Worm (Caenorhabditis elegans) whole organism, L3 larva: ENCODE results near the gene C51E3.6.

Source experiments
- R02D3.7 ChIP-seq: fragments of 150-350 bp; optimal IDR thresholded peaks from 2 replicates; lab custom pipeline; 2014; ENCODE audit warnings: missing biosample characterization, missing genetic modification characterization
- ZK546.5 ChIP-seq: sonication (generic microtip); optimal IDR thresholded peaks from 2 replicates; lab custom pipeline; 2017; ENCODE audit warnings: missing biosample characterization, missing genetic modification characterization
- aly-2 ChIP-seq: fragments of 150-350 bp; optimal IDR thresholded peaks from 2 replicates; lab custom pipeline; 2014; ENCODE audit warnings: missing biosample characterization, missing genetic modification characterization
- ceh-16 ChIP-seq: sonication (generic microtip); optimal IDR thresholded peaks from 2 replicates; lab custom pipeline; 2017; ENCODE audit warnings: missing biosample characterization, missing genetic modification characterization
- ceh-28 ChIP-seq: fragments of 150-350 bp; optimal IDR thresholded peaks from 2 replicates; lab custom pipeline; 2014; ENCODE audit warnings: missing biosample characterization, missing genetic modification reagents, missing genetic modification characterization
- ceh-82 ChIP-seq: fragments of 150-350 bp; optimal IDR thresholded peaks from 2 replicates; lab custom pipeline; 2014; ENCODE audit warnings: missing biosample characterization, missing genetic modification characterization
- ceh-9 ChIP-seq: sonication (generic microtip); optimal IDR thresholded peaks from 2 replicates; lab custom pipeline; 2018; ENCODE audit warnings: missing biosample characterization, missing genetic modification characterization
- egl-27 ChIP-seq: sonication (generic microtip); optimal IDR thresholded peaks from 4 replicates; lab custom pipeline; 2017; ENCODE audit warnings: missing biosample characterization, missing genetic modification reagents, missing genetic modification characterization
- egl-5 ChIP-seq: fragments of 150-350 bp; optimal IDR thresholded peaks from 2 replicates; lab custom pipeline; 2017; ENCODE audit warnings: missing biosample characterization, missing genetic modification reagents, missing genetic modification characterization, inconsistent platforms
- elt-1 ChIP-seq: fragments of 150-350 bp; optimal IDR thresholded peaks from 2 replicates; lab custom pipeline; 2014; ENCODE audit warnings: missing biosample characterization, missing genetic modification characterization
- elt-2 ChIP-seq: sonication (generic microtip); optimal IDR thresholded peaks from 2 replicates; lab custom pipeline; 2016; ENCODE audit warnings: missing genetic modification reagents, mild to moderate bottlenecking, missing genetic modification characterization, missing compliant biosample characterization
- elt-3 ChIP-seq, 3 experiments: fragments of 150-350 bp in 1 of 3; sonication (generic microtip) in 2 of 3; optimal IDR thresholded peaks; 2 replicates in 2 of 3; 4 replicates in 1 of 3; lab custom pipeline; 2014 to 2017; ENCODE audit warnings: missing biosample characterization in 3 of 3, missing genetic modification characterization in 3 of 3
- eor-1 ChIP-seq, 2 experiments: fragments of 150-350 bp; optimal IDR thresholded peaks; 2 replicates each; lab custom pipeline; 2014 to 2018; ENCODE audit warnings: missing biosample characterization in 2 of 2, missing genetic modification characterization in 2 of 2
- fos-1 ChIP-seq: fragments of 150-350 bp; optimal IDR thresholded peaks from 2 replicates; lab custom pipeline; 2014; ENCODE audit warnings: missing biosample characterization, missing genetic modification characterization
- lin-15B ChIP-seq: fragments of 150-350 bp; optimal IDR thresholded peaks from 2 replicates; lab custom pipeline; 2014; ENCODE audit warnings: missing biosample characterization, missing genetic modification characterization
- mml-1 ChIP-seq: fragments of 150-350 bp; sonication (generic microtip); optimal IDR thresholded peaks from 3 replicates; lab custom pipeline; 2014; ENCODE audit warnings: missing biosample characterization, missing genetic modification characterization
- nfya-1 ChIP-seq: sonication (generic microtip); optimal IDR thresholded peaks from 2 replicates; lab custom pipeline; 2017; ENCODE audit warnings: missing genetic modification characterization, mild to moderate bottlenecking, missing compliant biosample characterization, antibody characterized with exemption, moderate library complexity; ENCODE audit not compliant: insufficient read depth
- nhr-11 ChIP-seq: fragments of 150-350 bp; optimal IDR thresholded peaks from 2 replicates; lab custom pipeline; 2014; ENCODE audit warnings: missing biosample characterization, missing genetic modification characterization
- nhr-23 ChIP-seq: fragments of 150-350 bp; optimal IDR thresholded peaks from 2 replicates; lab custom pipeline; 2014; ENCODE audit warnings: missing biosample characterization, missing genetic modification reagents, missing genetic modification characterization
- nhr-25 ChIP-seq: sonication (generic microtip); optimal IDR thresholded peaks from 2 replicates; lab custom pipeline; 2017; ENCODE audit warnings: missing biosample characterization, missing genetic modification characterization
- nhr-28 ChIP-seq: fragments of 150-350 bp; optimal IDR thresholded peaks from 2 replicates; lab custom pipeline; 2014; ENCODE audit warnings: missing biosample characterization, missing genetic modification characterization
- nhr-67 ChIP-seq: fragments of 150-350 bp; optimal IDR thresholded peaks from 2 replicates; lab custom pipeline; 2014; ENCODE audit warnings: missing biosample characterization, missing genetic modification characterization
- nhr-76 ChIP-seq: fragments of 150-350 bp; sonication (generic microtip); optimal IDR thresholded peaks from 5 replicates; lab custom pipeline; 2014; ENCODE audit warnings: missing biosample characterization, missing genetic modification characterization
- nhr-77 ChIP-seq: fragments of 150-350 bp; optimal IDR thresholded peaks from 2 replicates; lab custom pipeline; 2014; ENCODE audit warnings: missing biosample characterization, missing genetic modification characterization
- pha-4 ChIP-seq: fragments of 150-350 bp; optimal IDR thresholded peaks from 2 replicates; lab custom pipeline; 2014; ENCODE audit warnings: missing biosample characterization, missing genetic modification reagents, missing genetic modification characterization
- pqm-1 ChIP-seq: fragments of 150-350 bp; optimal IDR thresholded peaks from 2 replicates; lab custom pipeline; 2017; ENCODE audit warnings: missing biosample characterization, missing genetic modification characterization, inconsistent platforms
- sea-2 ChIP-seq: fragments of 150-350 bp; sonication (generic microtip); optimal IDR thresholded peaks from 4 replicates; lab custom pipeline; 2014; ENCODE audit warnings: missing biosample characterization, missing genetic modification reagents, missing genetic modification characterization
- skn-1 ChIP-seq: fragments of 150-350 bp; optimal IDR thresholded peaks from 2 replicates; lab custom pipeline; 2014; ENCODE audit warnings: missing biosample characterization, missing genetic modification characterization
- tbx-2 ChIP-seq: sonication (generic microtip); optimal IDR thresholded peaks from 2 replicates; lab custom pipeline; 2016; ENCODE audit warnings: mild to moderate bottlenecking, missing genetic modification characterization, missing compliant biosample characterization
- unc-39 ChIP-seq: sonication (generic microtip); optimal IDR thresholded peaks from 4 replicates; lab custom pipeline; 2017; ENCODE audit warnings: missing biosample characterization, missing genetic modification characterization
- zag-1 ChIP-seq: fragments of 150-350 bp; optimal IDR thresholded peaks from 2 replicates; lab custom pipeline; 2014; ENCODE audit warnings: missing biosample characterization, missing genetic modification characterization

The C51E3.6 gene

ce11 chrV:10166368-10166767, at the start of gene C51E3.6:
C51E3.6 (minus strand) TSS chrV:10166468.
- no peak for TF ChIP-seq nhr-76 (tag; lab: Kevin White, UChicago)
- TF ChIP-seq lin-15B = no peak
- TF ChIP-seq zag-1 = no peak
- no peak for TF ChIP-seq nhr-77 (tag; lab: Kevin White, UChicago)
- no peak for TF ChIP-seq aly-2 (tag; lab: Kevin White, UChicago)
- no peak for TF ChIP-seq nfya-1 (tag; lab: Kevin White, UChicago)
- no peak for TF ChIP-seq ZK546.5 (tag; lab: Kevin White, UChicago)
- TF ChIP-seq nhr-11 (tag; lab: Kevin White, UChicago) = no peak
- no peak for TF ChIP-seq ceh-28 (tag; lab: Kevin White, UChicago)
- TF ChIP-seq sea-2 (GFP tag; lab: Kevin White, UChicago) = no peak
- TF ChIP-seq elt-2 (tag; lab: Kevin White, UChicago) = no peak
- TF ChIP-seq eor-1 (tag; optimal IDR thresholded peaks at IDR 0.05; lab: Kevin White, UChicago) = no peak
- no peak for TF ChIP-seq ceh-82 (tag; lab: Kevin White, UChicago)
- no peak for TF ChIP-seq unc-39 (tag; lab: Kevin White, UChicago)
- TF ChIP-seq tbx-2 = no peak
- TF ChIP-seq elt-3 (tag; optimal IDR thresholded peaks at IDR 0.05; lab: Kevin White, UChicago) = no peak
- no peak for TF ChIP-seq elt-1 (tag; lab: Kevin White, UChicago)
- TF ChIP-seq, all 47 proteins: peak for 0

DNA sequence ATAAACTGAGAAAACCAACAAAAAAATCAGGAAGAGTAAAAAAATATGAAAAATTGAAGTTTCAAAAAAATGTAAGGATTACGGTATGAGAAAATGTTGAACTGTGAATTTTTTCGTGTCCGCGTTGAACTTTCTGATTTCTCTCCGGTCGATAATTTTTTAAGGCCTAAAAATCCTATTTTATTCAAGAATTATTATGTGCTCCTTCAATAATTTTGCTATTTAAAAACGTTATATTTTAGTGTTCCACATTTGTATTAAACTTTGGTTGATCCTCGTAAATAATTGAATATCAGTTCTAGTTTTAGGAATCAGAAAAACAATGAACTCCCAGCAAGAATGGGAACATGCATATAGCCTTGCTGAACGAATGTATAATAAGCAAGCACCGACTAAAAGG, 46.4 kb upstream of the C51E3.6 start, which contains the start of gene hpo-40:
Gene hpo-40, plus strand, starts transcription at position 301 of the 400 bp plus-strand sequence.
- TF ChIP-seq egl-5 (tag; lab: Kevin White, UChicago) (no peak), fos-1 (tag; lab: Kevin White, UChicago) (no peak), unc-39 (tag; lab: Kevin White, UChicago) (no peak), nhr-23 (tag; lab: Kevin White, UChicago) (no peak), skn-1 (no peak), nhr-67 (tag; lab: Kevin White, UChicago) (no peak), tbx-2 (no peak), nhr-25 (tag; lab: Kevin White, UChicago) (no peak)

ce11 chrV:10212027-10212426, 45.8 kb upstream of the C51E3.6 start, which contains the start of gene zhit-3:
zhit-3 (minus strand) TSS chrV:10212127.
- TF ChIP-seq nhr-28 (tag; lab: Kevin White, UChicago) (no peak), pqm-1 (tag; lab: Kevin White, UChicago) (no peak), mml-1 (tag; lab: Kevin White, UChicago) (no peak)

DNA sequence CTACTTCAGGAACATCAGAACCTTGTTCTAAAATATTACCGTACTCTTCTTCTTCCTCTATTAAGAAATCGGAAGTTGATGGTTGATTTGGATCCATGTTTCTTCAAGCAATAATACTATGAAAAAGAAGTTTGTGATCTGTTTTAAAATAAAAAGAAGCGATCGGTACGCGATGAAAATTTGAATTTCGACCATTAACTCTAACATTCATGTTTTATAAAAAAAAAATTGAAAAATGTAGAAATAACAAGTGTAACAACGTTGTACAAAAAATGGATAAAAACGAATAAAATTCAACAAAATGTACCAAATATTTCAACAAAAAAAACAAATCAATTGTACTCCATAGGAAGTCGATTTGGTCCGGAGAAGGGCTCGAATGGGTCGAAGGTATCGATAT, 44.0 kb upstream of the C51E3.6 start, which contains the start of gene tftc-3:
Gene tftc-3, minus strand, starts transcription at position 101 of the 400 bp plus-strand sequence.
- TF ChIP-seq zag-1 (no peak), elt-1 (tag; lab: Kevin White, UChicago) (no peak), egl-27 (tag; lab: Kevin White, UChicago) (no peak), skn-1 (no peak), nhr-77 (tag; lab: Kevin White, UChicago) (no peak), egl-5 (tag; lab: Kevin White, UChicago) (no peak), ceh-9 (no peak)

- TF ChIP-seq nhr-23 (tag; lab: Kevin White, UChicago) (no peak), R02D3.7 (no peak), ceh-82 (tag; lab: Kevin White, UChicago) (no peak), tbx-2 (no peak), pha-4 (no peak), zag-1 (no peak)
Observed at ce11 chrV:10206502-10206901, 40.2 kb upstream of the C51E3.6 start, which contains the start of gene rpc-25. rpc-25 (minus strand) TSS chrV:10206602.

DNA sequence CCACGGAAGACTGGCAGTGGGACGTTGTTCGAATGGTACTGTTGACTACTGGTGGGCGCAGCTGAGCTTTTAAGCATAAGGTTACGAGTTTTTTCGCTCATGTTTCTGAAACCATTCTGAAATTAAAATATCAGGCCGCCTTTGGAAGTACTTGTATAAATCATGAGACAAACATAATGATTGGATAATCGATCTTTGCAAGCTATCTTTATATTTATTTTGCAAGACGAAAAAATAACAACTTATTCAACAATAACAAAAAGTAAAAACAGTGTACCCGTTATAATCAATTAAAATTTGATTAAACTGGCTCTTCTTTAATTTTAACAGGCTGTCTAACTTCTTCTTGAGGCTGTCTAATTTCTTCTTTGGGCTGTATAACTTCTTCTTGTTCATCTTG, 39.2 kb upstream of the C51E3.6 start, which contains the start of gene ZK856.16:
Gene ZK856.16, minus strand, starts transcription at position 101 of the 400 bp plus-strand sequence.
- no peak for TF ChIP-seq lin-15B
- TF ChIP-seq aly-2 (tag; lab: Kevin White, UChicago) = no peak
- TF ChIP-seq ceh-16 (tag; lab: Kevin White, UChicago) = no peak
- TF ChIP-seq tbx-2 = no peak
